Worm (Caenorhabditis elegans) whole organism, L2 larva: ENCODE results near the gene F01F1.15.
A peak's percentile ranks its signal among the peaks of the same experiment; 100 is the strongest.

Experiments used
- C34F6.9 ChIP-seq: fragments of 150-350 bp; optimal IDR thresholded peaks from 2 replicates; lab custom pipeline; 2014; ENCODE audit warnings: missing biosample characterization, missing genetic modification characterization
- F13H6.1 ChIP-seq: sonication (generic microtip); optimal IDR thresholded peaks from 2 replicates; lab custom pipeline; 2016; ENCODE audit warnings: missing genetic modification characterization, missing compliant biosample characterization
- R02D3.7 ChIP-seq: fragments of 150-350 bp; optimal IDR thresholded peaks from 2 replicates; lab custom pipeline; 2014; ENCODE audit warnings: missing biosample characterization, missing genetic modification characterization
- Y55F3AM.14 ChIP-seq: fragments of 200-800 bp; sonication (Bioruptor generic); optimal IDR thresholded peaks from 2 replicates; lab custom pipeline; 2018; ENCODE audit warnings: mild to moderate bottlenecking, missing genetic modification characterization, missing compliant biosample characterization
- ZK546.5 ChIP-seq: sonication (generic microtip); optimal IDR thresholded peaks from 2 replicates; lab custom pipeline; 2017; ENCODE audit warnings: missing biosample characterization, missing genetic modification characterization
- alr-1 ChIP-seq: fragments of 150-350 bp; optimal IDR thresholded peaks from 2 replicates; lab custom pipeline; 2014; ENCODE audit warnings: missing biosample characterization, missing genetic modification characterization
- ama-1 ChIP-seq: fragments of 150-350 bp; optimal IDR thresholded peaks from 2 replicates; lab custom pipeline; 2018; ENCODE audit warnings: inconsistent platforms
- blmp-1 ChIP-seq: sonication (generic microtip); optimal IDR thresholded peaks from 2 replicates; lab custom pipeline; 2017; ENCODE audit warnings: missing genetic modification characterization, mild to moderate bottlenecking, missing compliant biosample characterization, antibody characterized with exemption, moderate library complexity; ENCODE audit not compliant: insufficient read depth
- ceh-16 ChIP-seq: fragments of 150-350 bp; optimal IDR thresholded peaks from 2 replicates; lab custom pipeline; 2014; ENCODE audit warnings: missing biosample characterization, missing genetic modification characterization
- ceh-82 ChIP-seq: fragments of 150-350 bp; optimal IDR thresholded peaks from 2 replicates; lab custom pipeline; 2014; ENCODE audit warnings: missing biosample characterization, missing genetic modification characterization
- crh-2 ChIP-seq: sonication (generic microtip); optimal IDR thresholded peaks from 2 replicates; lab custom pipeline; 2017; ENCODE audit warnings: missing biosample characterization, missing genetic modification characterization
- dmd-4 ChIP-seq: sonication (generic microtip); optimal IDR thresholded peaks from 2 replicates; lab custom pipeline; 2017; ENCODE audit warnings: missing biosample characterization, missing genetic modification characterization
- egl-27 ChIP-seq: sonication (generic microtip); optimal IDR thresholded peaks from 3 replicates; lab custom pipeline; 2017; ENCODE audit warnings: missing biosample characterization, missing genetic modification reagents, missing genetic modification characterization
- elt-3 ChIP-seq: sonication (generic microtip); optimal IDR thresholded peaks from 2 replicates; lab custom pipeline; 2017; ENCODE audit warnings: missing biosample characterization, missing genetic modification characterization
- fos-1 ChIP-seq: fragments of 150-350 bp; optimal IDR thresholded peaks from 2 replicates; lab custom pipeline; 2014; ENCODE audit warnings: missing biosample characterization, missing genetic modification characterization
- gmeb-1 ChIP-seq: fragments of 150-350 bp; optimal IDR thresholded peaks from 2 replicates; lab custom pipeline; 2014; ENCODE audit warnings: missing biosample characterization, missing genetic modification characterization
- lin-11 ChIP-seq: fragments of 150-350 bp; sonication (generic microtip); optimal IDR thresholded peaks from 2 replicates; lab custom pipeline; 2014; ENCODE audit warnings: missing biosample characterization, missing genetic modification characterization, inconsistent platforms, mixed read lengths
- lin-13 ChIP-seq: fragments of 150-350 bp; optimal IDR thresholded peaks from 2 replicates; lab custom pipeline; 2014; ENCODE audit warnings: missing biosample characterization, missing genetic modification reagents, missing genetic modification characterization
- lin-39 ChIP-seq: fragments of 150-350 bp; optimal IDR thresholded peaks from 2 replicates; lab custom pipeline; 2014; ENCODE audit warnings: missing biosample characterization, missing genetic modification reagents, missing genetic modification characterization
- lsy-2 ChIP-seq, 2 experiments: fragments of 150-350 bp in 1 of 2; sonication (generic microtip) in 1 of 2; optimal IDR thresholded peaks; 2 replicates each; lab custom pipeline; 2014 to 2017; ENCODE audit warnings: missing biosample characterization in 2 of 2, missing genetic modification characterization in 2 of 2
- mbf-1 ChIP-seq: sonication (generic microtip); optimal IDR thresholded peaks from 2 replicates; lab custom pipeline; 2017; ENCODE audit warnings: missing biosample characterization, missing genetic modification characterization
- mdl-1 ChIP-seq, 2 experiments: fragments of 150-350 bp in 1 of 2; sonication (generic microtip) in 1 of 2; optimal IDR thresholded peaks; 2 replicates each; lab custom pipeline; 2017; ENCODE audit warnings: missing biosample characterization in 2 of 2, missing genetic modification characterization in 2 of 2
- nhr-10 ChIP-seq: sonication (generic microtip); optimal IDR thresholded peaks from 2 replicates; lab custom pipeline; 2017; ENCODE audit warnings: missing biosample characterization, missing genetic modification characterization
- nhr-11 ChIP-seq: fragments of 150-350 bp; optimal IDR thresholded peaks from 2 replicates; lab custom pipeline; 2014; ENCODE audit warnings: missing biosample characterization, missing genetic modification characterization
- nhr-12 ChIP-seq: fragments of 150-350 bp; optimal IDR thresholded peaks from 2 replicates; lab custom pipeline; 2014; ENCODE audit warnings: missing biosample characterization, missing genetic modification characterization
- nhr-129 ChIP-seq: fragments of 150-350 bp; optimal IDR thresholded peaks from 2 replicates; lab custom pipeline; 2014; ENCODE audit warnings: missing biosample characterization, missing genetic modification characterization
- nhr-21 ChIP-seq: fragments of 150-350 bp; optimal IDR thresholded peaks from 2 replicates; lab custom pipeline; 2014; ENCODE audit warnings: missing biosample characterization, missing genetic modification characterization
- nhr-23 ChIP-seq: fragments of 150-350 bp; optimal IDR thresholded peaks from 2 replicates; lab custom pipeline; 2014; ENCODE audit warnings: missing biosample characterization, missing genetic modification reagents, missing genetic modification characterization
- nhr-237 ChIP-seq: fragments of 150-350 bp; optimal IDR thresholded peaks from 2 replicates; lab custom pipeline; 2014; ENCODE audit warnings: missing biosample characterization, missing genetic modification characterization
- nhr-25 ChIP-seq: fragments of 150-350 bp; sonication (generic microtip); optimal IDR thresholded peaks from 3 replicates; lab custom pipeline; 2014; ENCODE audit warnings: missing biosample characterization, missing genetic modification characterization
- nhr-6 ChIP-seq: fragments of 150-350 bp; optimal IDR thresholded peaks from 2 replicates; lab custom pipeline; 2014; ENCODE audit warnings: missing biosample characterization, missing genetic modification characterization
- nhr-77 ChIP-seq: fragments of 150-350 bp; optimal IDR thresholded peaks from 2 replicates; lab custom pipeline; 2014; ENCODE audit warnings: missing biosample characterization, missing genetic modification characterization
- sem-4 ChIP-seq: fragments of 150-350 bp; optimal IDR thresholded peaks from 2 replicates; lab custom pipeline; 2014; ENCODE audit warnings: missing biosample characterization, missing genetic modification reagents, missing genetic modification characterization
- sma-3 ChIP-seq: sonication (generic microtip); optimal IDR thresholded peaks from 2 replicates; lab custom pipeline; 2016; ENCODE audit warnings: missing genetic modification reagents, missing genetic modification characterization, missing compliant biosample characterization
- sma-9 ChIP-seq, 2 experiments: fragments of 150-350 bp in 1 of 2; sonication (generic microtip) in 1 of 2; optimal IDR thresholded peaks; 2 replicates each; lab custom pipeline; 2014 to 2016; ENCODE audit warnings: missing genetic modification characterization in 2 of 2, mild to moderate bottlenecking in 1 of 2, missing biosample characterization in 1 of 2, missing compliant biosample characterization in 1 of 2, missing genetic modification reagents in 1 of 2, moderate library complexity in 1 of 2
- snpc-4 ChIP-seq: fragments of 150-350 bp; optimal IDR thresholded peaks from 2 replicates; lab custom pipeline; 2014; ENCODE audit warnings: missing biosample characterization, missing genetic modification characterization
- unc-39 ChIP-seq: fragments of 150-350 bp; optimal IDR thresholded peaks from 2 replicates; lab custom pipeline; 2014; ENCODE audit warnings: missing biosample characterization, missing genetic modification characterization
- unc-55 ChIP-seq: fragments of 150-350 bp; sonication (generic microtip); optimal IDR thresholded peaks from 3 replicates; lab custom pipeline; 2014; ENCODE audit warnings: missing biosample characterization, missing genetic modification reagents, missing genetic modification characterization
- unc-62 ChIP-seq: fragments of 150-350 bp; optimal IDR thresholded peaks from 2 replicates; lab custom pipeline; 2014; ENCODE audit warnings: missing biosample characterization, missing genetic modification reagents, missing genetic modification characterization
- zag-1 ChIP-seq: fragments of 150-350 bp; optimal IDR thresholded peaks from 2 replicates; lab custom pipeline; 2014; ENCODE audit warnings: missing biosample characterization, missing genetic modification characterization
- ztf-11 ChIP-seq: sonication (generic microtip); optimal IDR thresholded peaks from 2 replicates; lab custom pipeline; 2017; ENCODE audit warnings: missing biosample characterization, missing genetic modification characterization
- ztf-4 ChIP-seq: fragments of 150-350 bp; optimal IDR thresholded peaks from 2 replicates; lab custom pipeline; 2014; ENCODE audit warnings: missing biosample characterization, missing genetic modification characterization

F01F1.15 gene

DNA sequence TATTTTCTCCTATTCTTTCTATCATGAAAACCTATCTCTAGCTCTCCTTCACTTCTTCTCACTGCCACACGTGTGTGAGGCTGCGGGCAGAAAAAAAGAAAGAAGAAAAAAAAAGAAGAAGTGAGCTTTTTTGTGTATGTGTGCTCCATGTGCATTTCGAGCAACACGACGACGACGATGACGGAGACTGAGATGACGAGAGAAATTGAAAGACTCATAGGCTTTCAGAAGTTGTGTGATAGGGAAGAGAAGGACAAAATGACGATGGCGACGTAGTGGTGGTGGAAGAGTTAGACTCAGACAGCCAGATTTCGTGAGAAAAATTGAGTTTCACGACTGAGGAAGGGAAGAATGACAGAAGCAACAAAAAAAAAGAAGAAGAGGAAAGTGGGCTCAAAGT, 23.8 kb downstream of the F01F1.15 start (continued):
- TF ChIP-seq egl-27 (tag; lab: Kevin White, UChicago) (peak; percentile 85), fos-1 (no peak), nhr-77 (tag; lab: Kevin White, UChicago) (no peak), snpc-4 (tag; lab: Kevin White, UChicago) (no peak), nhr-129 (tag; lab: Kevin White, UChicago) (peak; percentile 91), unc-39 (tag; lab: Kevin White, UChicago) (no peak)

DNA sequence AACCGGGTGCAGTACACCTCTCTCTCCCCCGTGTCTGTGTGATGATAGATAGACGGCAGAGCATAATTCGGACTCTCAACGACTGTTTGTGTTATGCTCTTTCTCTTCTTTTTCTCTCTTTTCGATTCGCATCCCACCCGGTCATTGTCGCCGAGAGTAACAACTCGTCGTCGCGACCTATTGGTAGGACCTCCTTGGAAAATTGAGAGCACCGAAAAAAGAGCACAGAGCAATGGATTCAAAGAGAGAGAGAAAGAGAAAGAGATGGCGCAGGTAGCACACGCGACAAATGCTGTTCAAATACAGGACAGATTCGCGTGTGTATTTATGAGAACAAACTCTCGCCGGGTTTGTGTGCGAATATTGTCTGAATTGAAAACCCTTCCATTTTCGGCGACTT, 25.7 kb downstream of the F01F1.15 start:
- TF ChIP-seq alr-1 (tag; lab: Kevin White, UChicago) (no peak), ceh-16 (tag; lab: Kevin White, UChicago) (no peak), nhr-237 (tag; lab: Kevin White, UChicago) (no peak), ztf-11 (tag; lab: Kevin White, UChicago) (no peak), nhr-6 (no peak), unc-62 (GFP tag; lab: Kevin White, UChicago) (no peak), fos-1 (no peak), sma-3 (no peak), ztf-4 (tag; lab: Kevin White, UChicago) (no peak), gmeb-1 (no peak), nhr-11 (tag; lab: Kevin White, UChicago) (no peak), mbf-1 (tag; lab: Kevin White, UChicago) (no peak), nhr-12 (tag; lab: Kevin White, UChicago) (no peak), nhr-129 (tag; lab: Kevin White, UChicago) (peak; percentile 70), lin-11 (tag; lab: Kevin White, UChicago) (no peak), C34F6.9 (tag; lab: Kevin White, UChicago) (no peak), unc-39 (tag; lab: Kevin White, UChicago) (no peak), nhr-21 (no peak), dmd-4 (tag; lab: Kevin White, UChicago) (no peak), elt-3 (tag; lab: Kevin White, UChicago) (no peak), F13H6.1 (tag; lab: Kevin White, UChicago) (peak; percentile 62), unc-55 (no peak), mdl-1 (tag; optimal IDR thresholded peaks at IDR 0.05; lab: Kevin White, UChicago) (peak in 1 of 2 experiments; percentile 18), lsy-2 (tag; optimal IDR thresholded peaks at IDR 0.05; lab: Kevin White, UChicago) (peak in 1 of 2 experiments; percentile 8), nhr-23 (tag; lab: Kevin White, UChicago) (no peak)
- TF ChIP-seq, all 48 proteins: peak for 4

DNA sequence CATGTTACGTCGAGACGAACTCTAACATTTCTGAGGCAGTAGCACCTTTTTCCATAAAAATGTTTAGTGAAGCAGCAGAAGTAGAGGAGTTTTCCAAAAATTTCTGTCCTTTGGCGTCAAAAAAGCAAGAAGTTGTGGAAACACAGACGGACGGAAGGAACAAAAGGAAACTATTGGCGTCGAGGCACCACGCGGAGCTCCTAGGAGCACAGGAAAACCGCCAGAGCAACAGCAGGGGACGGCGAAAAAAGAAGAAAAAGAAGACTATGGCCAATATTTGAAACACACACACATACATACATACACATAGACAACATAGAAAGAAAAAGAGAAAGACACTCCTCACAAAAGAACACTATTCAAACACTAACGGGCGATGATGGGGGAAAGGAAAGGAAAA, 26.4 kb downstream of the F01F1.15 start:
- TF ChIP-seq unc-55 (peak; percentile 47), C34F6.9 (tag; lab: Kevin White, UChicago) (peak; percentile 37), lin-39 (tag; lab: Kevin White, UChicago) (no peak)

DNA sequence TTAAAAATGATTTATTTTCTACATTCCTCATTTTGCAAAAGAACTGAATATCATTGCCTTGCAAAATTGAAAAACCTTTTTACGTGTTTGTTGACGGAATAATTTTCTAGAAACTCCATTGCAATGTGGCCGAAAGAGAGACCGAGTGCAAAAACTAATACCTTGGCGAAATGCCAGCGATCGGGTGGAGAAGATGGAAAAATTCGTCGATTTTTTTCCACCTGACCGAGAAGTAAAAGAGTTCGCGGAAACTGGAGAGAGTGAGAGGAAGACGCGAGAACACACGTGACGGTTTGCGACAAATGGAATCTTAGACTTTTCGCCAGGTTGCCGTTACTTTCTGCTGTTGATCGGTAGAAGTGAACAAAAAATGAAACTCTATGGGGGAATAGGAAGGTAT, 27.7 kb downstream of the F01F1.15 start:
- TF ChIP-seq lin-39 (tag; lab: Kevin White, UChicago) (no peak), sma-9 (GFP tag; optimal IDR thresholded peaks at IDR 0.05; lab: Kevin White, UChicago) (peak; percentile 73), sma-9 (tag; optimal IDR thresholded peaks at IDR 0.05; lab: Kevin White, UChicago) (no peak), ama-1 (lab: Kevin White, UChicago) (peak; percentile 58), nhr-77 (tag; lab: Kevin White, UChicago) (no peak), mdl-1 (tag; optimal IDR thresholded peaks at IDR 0.05; lab: Kevin White, UChicago) (peak; percentile 42 to 63), nhr-129 (tag; lab: Kevin White, UChicago) (peak; percentile 78), snpc-4 (tag; lab: Kevin White, UChicago) (no peak), crh-2 (tag; lab: Kevin White, UChicago) (peak; percentile 9), mbf-1 (tag; lab: Kevin White, UChicago) (no peak), ceh-16 (tag; lab: Kevin White, UChicago) (no peak), F13H6.1 (tag; lab: Kevin White, UChicago) (peak; percentile 25), lin-13 (GFP tag; lab: Kevin White, UChicago) (no peak), elt-3 (tag; lab: Kevin White, UChicago) (no peak), alr-1 (tag; lab: Kevin White, UChicago) (no peak), nhr-10 (tag; lab: Kevin White, UChicago) (no peak), sma-3 (peak; percentile 39), lsy-2 (tag; optimal IDR thresholded peaks at IDR 0.05; lab: Kevin White, UChicago) (peak in 1 of 2 experiments; percentile 52), unc-62 (GFP tag; lab: Kevin White, UChicago) (no peak), R02D3.7 (tag; lab: Kevin White, UChicago) (no peak), nhr-6 (no peak), gmeb-1 (peak; percentile 32), dmd-4 (tag; lab: Kevin White, UChicago) (no peak), fos-1 (peak; percentile 19), nhr-21 (peak; percentile 47), nhr-237 (tag; lab: Kevin White, UChicago) (no peak), blmp-1 (peak; percentile 48), ztf-4 (tag; lab: Kevin White, UChicago) (no peak), sem-4 (tag; lab: Kevin White, UChicago) (peak; percentile 37), lin-11 (tag; lab: Kevin White, UChicago) (peak; percentile 12), egl-27 (tag; lab: Kevin White, UChicago) (no peak), ZK546.5 (tag; lab: Kevin White, UChicago) (no peak), C34F6.9 (tag; lab: Kevin White, UChicago) (peak; percentile 44), ceh-82 (tag; lab: Kevin White, UChicago) (no peak), nhr-25 (tag; lab: Kevin White, UChicago) (peak; percentile 63), ztf-11 (tag; lab: Kevin White, UChicago) (no peak), unc-55 (no peak), zag-1 (tag; lab: Kevin White, UChicago) (no peak), Y55F3AM.14 (no peak)
